Worm (Caenorhabditis elegans) whole organism, L4/young adult: ENCODE measurements around the gene dig-1.

Source experiments
- W03F9.2 ChIP-seq: fragments of 150-350 bp; optimal IDR thresholded peaks from 2 replicates; lab custom pipeline; 2014; ENCODE audit warnings: missing biosample characterization, missing genetic modification characterization
- dao-5 ChIP-seq: sonication (generic microtip); optimal IDR thresholded peaks from 2 replicates; lab custom pipeline; 2016; ENCODE audit warnings: missing genotype, missing genetic modification characterization, moderate library complexity, missing compliant biosample characterization
- him-1 ChIP-seq: sonication (generic microtip); optimal IDR thresholded peaks from 2 replicates; lab custom pipeline; 2016; ENCODE audit warnings: missing genotype, missing genetic modification reagents, missing genetic modification characterization, missing compliant biosample characterization

- TF ChIP-seq him-1 (no peak), W03F9.2 (tag; lab: Kevin White, UChicago) (no peak), dao-5 (tag; lab: Kevin White, UChicago) (no peak)
Measured at ce11 chrIII:6831312-6831711, 85.2 kb downstream of the dig-1 start.
